Worm (Caenorhabditis elegans): ENCODE measurements around the gene fbxa-184.

DNA sequence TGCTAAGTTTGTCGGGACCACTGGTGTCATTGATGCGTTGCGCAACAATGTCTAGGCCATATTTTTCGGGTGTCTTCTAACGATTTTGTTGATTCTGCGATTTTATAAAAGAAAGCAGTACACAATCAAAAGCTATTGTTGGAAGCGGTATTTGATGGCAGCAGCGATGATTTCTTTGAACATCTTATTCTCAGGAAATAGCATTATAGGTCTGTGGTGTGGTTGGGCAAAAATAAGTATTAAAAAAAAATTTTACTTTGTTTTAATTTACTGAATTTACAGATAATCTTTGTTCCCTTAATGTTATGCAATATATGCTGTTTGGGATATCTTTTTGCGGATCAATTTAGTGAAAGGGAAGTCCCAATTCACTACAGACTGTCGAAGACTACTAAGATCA lies 47.0 kb downstream of the fbxa-184 start, which contains the start of gene F36H5.10:
- TF ChIP-seq dao-5 (tag; optimal IDR thresholded peaks at IDR 0.05), result no peak
- TF ChIP-seq W03F9.2 (tag; optimal IDR thresholded peaks at IDR 0.05), result no peak
- no peak for TF ChIP-seq him-1 (tag; optimal IDR thresholded peaks at IDR 0.05)
